Worm (Caenorhabditis elegans): ENCODE data around the gene oac-50.
A peak's percentile ranks its signal among the peaks of the same experiment; 100 is the strongest.
"Not testable (repeated sequence)": the region's sequence is repeated elsewhere in the genome, so short reads cannot be mapped to it uniquely, and the experiment has no call there.

The oac-50 gene

DNA sequence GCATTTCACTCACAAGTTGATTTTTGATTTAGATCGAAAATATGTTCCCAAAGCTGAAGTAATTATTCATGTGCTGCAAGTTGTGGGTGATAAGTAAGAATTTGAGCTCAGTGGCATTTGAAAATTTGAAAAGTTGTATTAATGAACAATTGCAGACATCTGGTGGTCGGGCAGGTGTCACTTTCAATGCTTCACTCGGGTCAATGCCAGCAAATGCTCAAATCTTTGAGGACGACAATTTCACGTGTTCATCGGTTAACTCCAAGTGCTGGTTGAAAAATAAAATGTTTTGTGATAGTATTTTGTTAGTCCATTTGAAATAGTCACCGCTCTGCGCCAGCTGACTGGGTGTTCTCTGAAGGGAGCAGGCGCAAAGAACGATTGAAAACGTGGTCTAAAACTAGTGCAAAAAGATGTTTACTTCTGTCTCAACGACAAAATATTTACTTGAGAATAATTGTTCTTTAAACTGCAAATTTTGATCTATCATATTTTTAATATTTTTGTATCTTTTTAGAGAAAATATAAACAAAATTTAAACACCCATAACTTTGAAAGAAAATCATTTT lies 20.8 kb upstream of the oac-50 start (continued):
- peak; percentile 68 for TF ChIP-seq nhr-11 (tag; optimal IDR thresholded peaks at IDR 0.05)

DNA sequence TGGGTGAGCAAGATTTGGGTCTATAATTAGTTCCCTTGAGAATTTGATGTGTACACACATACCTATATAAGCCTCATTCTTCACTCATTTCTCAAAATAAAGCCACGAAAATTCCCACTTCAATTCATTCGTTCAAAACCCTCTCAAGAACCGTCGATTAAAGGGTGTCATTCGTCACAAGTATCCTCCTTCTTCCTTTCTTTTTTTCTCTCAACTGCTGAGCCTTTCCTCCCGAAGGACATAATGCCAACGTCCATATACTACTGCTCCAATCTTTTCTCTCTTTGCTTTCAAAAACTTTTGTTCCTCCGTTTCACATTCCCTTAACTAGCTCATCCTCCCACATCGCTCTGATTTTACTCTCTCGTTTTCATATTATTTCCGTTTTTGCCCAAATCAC lies 18.9 kb upstream of the oac-50 start, which contains the start of gene T27E4.1:
Gene T27E4.1 (plus strand): TSS at position 137 of the 400 bp plus-strand sequence.
- TF ChIP-seq fkh-10 (GFP tag; optimal IDR thresholded peaks at IDR 0.05) = peak; percentile 30
- TF ChIP-seq ceh-20 (GFP tag; IDR thresholded peaks at IDR 0.05) = 0 out of 2 replicates have a peak, but pooled peaks have one; percentile 21
- TF ChIP-seq mes-2 (tag; optimal IDR thresholded peaks at IDR 0.05; ENCODE audit: poor library complexity, severe bottlenecking) = no peak
- TF ChIP-seq lir-3 (tag; optimal IDR thresholded peaks at IDR 0.05) = no peak
- TF ChIP-seq egl-43 (GFP tag; IDR thresholded peaks at IDR 0.05) = no peak
- no peak for TF ChIP-seq nhr-41 (GFP tag; IDR thresholded peaks at IDR 0.05)
- no peak for TF ChIP-seq pqm-1 (tag; optimal IDR thresholded peaks at IDR 0.05)
- TF ChIP-seq cey-2 (tag; optimal IDR thresholded peaks at IDR 0.05; ENCODE audit: borderline replicate concordance, insufficient read depth) = no peak
- no peak for TF ChIP-seq F49E8.2 (tag; optimal IDR thresholded peaks at IDR 0.05; ENCODE audit: borderline replicate concordance)
- no peak for TF ChIP-seq D1046.2 (GFP tag; IDR thresholded peaks at IDR 0.05)
- no peak for TF ChIP-seq mdl-1 (tag; optimal IDR thresholded peaks at IDR 0.05)
- no peak for TF ChIP-seq lsy-2 (tag; optimal IDR thresholded peaks at IDR 0.05)
- peak; percentile 12 for TF ChIP-seq mep-1 (tag; optimal IDR thresholded peaks at IDR 0.05)
- TF ChIP-seq zfp-3 (GFP tag; conservative IDR thresholded peaks at IDR 0.05) = no peak
- TF ChIP-seq pha-4 (GFP tag; IDR thresholded peaks at IDR 0.05) = no peak
- no peak for TF ChIP-seq pha-4 (tag; optimal IDR thresholded peaks at IDR 0.05)
- TF ChIP-seq tra-1 (GFP tag; IDR thresholded peaks at IDR 0.05) = no peak
- no peak for TF ChIP-seq zip-11 (GFP tag; IDR thresholded peaks at IDR 0.05)
- no peak for TF ChIP-seq Y105C5A.15 (GFP tag; IDR thresholded peaks at IDR 0.05)
- peak; percentile 31 for TF ChIP-seq hlh-30 (tag; optimal IDR thresholded peaks at IDR 0.05; ENCODE audit: insufficient read depth)
- TF ChIP-seq lin-39 (tag; optimal IDR thresholded peaks at IDR 0.05) = no peak
- no peak for TF ChIP-seq unc-39 (tag; optimal IDR thresholded peaks at IDR 0.05)
- no peak for TF ChIP-seq ces-1 (GFP tag; optimal IDR thresholded peaks at IDR 0.05)
- no peak for TF ChIP-seq dmd-8 (GFP tag; IDR thresholded peaks at IDR 0.05)
- TF ChIP-seq attf-4 (tag; optimal IDR thresholded peaks at IDR 0.05) = no peak

DNA sequence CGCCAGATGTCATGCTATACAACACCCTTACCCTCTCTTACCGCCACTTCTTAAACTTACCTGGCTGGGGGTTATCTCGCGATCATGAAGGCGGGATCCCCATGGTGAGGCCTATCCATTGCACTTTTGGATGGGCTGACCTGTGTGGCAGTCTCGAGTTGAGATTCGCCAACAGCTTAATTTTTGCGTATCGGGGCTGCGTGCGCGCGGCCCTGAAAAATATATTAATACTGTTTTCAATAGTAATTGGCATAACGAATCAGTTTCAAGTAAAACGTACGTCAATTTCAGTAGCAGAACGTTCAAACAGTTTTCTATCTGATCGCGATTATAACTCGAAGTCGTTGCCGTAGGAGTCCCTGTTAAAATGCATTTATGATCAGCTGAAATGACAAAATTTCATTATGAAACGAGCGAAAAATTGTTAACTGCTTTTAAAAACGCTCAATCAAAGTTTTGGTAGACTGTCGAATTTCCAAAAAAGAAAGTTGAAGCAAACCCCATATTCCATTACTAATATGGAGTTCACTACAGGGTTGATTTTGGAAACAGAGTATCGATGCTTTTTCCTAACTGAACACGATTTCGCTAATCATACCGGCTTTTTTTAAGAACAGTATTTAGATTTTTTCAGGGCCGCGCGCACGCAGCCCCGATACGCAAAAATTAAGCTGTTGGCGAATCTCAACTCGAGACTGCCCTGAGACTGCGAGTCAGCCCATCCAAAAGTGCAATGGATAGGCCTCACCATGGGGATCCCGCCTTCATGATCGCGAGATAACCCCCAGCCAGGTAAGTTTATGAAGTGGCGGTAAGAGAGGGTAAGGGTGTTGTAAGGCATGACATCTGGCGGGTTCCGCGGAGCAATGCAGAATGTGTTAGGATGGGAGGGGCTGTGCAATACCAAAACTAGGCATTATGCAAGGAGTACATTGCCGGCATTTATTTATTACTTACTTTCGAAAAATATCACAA lies 17.8 kb upstream of the oac-50 start:
- TF ChIP-seq egl-43 (GFP tag; IDR thresholded peaks at IDR 0.05) (peak; percentile 64; the same call in 1 of the 2 replicates), ctbp-1 (GFP tag; IDR thresholded peaks at IDR 0.05) (peak; percentile 31; the same call in 1 of the 2 replicates), lin-38 (GFP tag; IDR thresholded peaks at IDR 0.05) (0 out of 2 replicates have a peak, but pooled peaks have one; percentile 16), mdt-29 (GFP tag; IDR thresholded peaks at IDR 0.05) (peak; percentile 11; the same call in 1 of the 2 replicates), mes-2 (tag; optimal IDR thresholded peaks at IDR 0.05; ENCODE audit: poor library complexity, severe bottlenecking) (peak; percentile 15), zfp-3 (GFP tag; conservative IDR thresholded peaks at IDR 0.05) (peak; percentile 82), unc-62 (GFP tag; optimal IDR thresholded peaks at IDR 0.05 in 1 of 2) (peak in 1 of 2 experiments; percentile 49), lim-7 (GFP tag; IDR thresholded peaks at IDR 0.05) (peak; percentile 33; the same call in 1 of the 2 replicates), tra-1 (GFP tag; IDR thresholded peaks at IDR 0.05) (0 out of 2 replicates have a peak, but pooled peaks have one; percentile 11), daf-19 (GFP tag; conservative IDR thresholded peaks at IDR 0.05) (0 out of 2 replicates have a peak, but pooled peaks have one; percentile 51), snpc-1.2 (GFP tag; IDR thresholded peaks at IDR 0.05) (peak; percentile 66), ceh-44 (GFP tag; IDR thresholded peaks at IDR 0.05) (0 out of 2 replicates have a peak, but pooled peaks have one; percentile 4), set-16 (GFP tag; IDR thresholded peaks at IDR 0.05) (peak; percentile 30)
- TF ChIP-seq unc-62 (tag; optimal IDR thresholded peaks at IDR 0.05) = not testable (repeated sequence)
